Fruit fly (Drosophila melanogaster): ENCODE measurements around the gene CG42788.

The CG42788 gene

DNA sequence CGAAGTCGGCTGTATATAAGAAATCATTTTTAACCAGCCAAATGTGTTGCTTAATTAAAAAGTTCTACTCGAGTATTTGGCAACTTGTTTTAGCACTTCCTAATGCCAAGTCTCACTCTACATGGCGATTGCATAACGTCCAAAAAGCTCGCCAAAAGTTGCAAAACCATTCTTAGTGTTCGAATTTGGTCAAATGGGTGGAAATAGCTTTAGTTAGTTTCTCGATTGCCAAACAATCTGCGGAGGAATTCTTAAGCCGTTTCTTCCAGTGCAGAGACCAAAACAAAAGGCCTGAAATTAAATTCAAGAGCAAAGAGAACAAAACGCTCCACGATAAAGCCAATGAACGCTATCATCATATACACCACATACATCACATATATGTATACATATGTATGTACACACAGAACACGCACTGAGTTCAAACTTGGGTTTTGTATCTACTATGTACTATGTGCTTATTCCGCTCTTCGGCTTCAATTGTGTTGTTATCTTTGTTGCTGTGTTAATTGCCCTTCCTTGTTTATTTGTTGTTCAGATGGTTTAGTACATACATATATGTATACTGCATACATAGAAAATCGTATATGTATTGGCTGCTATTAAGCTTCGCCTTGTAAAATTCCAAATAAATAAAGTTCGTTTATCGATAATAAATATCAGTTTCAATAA lies 42.3 kb downstream of the CG42788 start (continued):
- no peak for TF ChIP-seq Blimp-1 (GFP tag; optimal IDR thresholded peaks at IDR 0.05)
- TF ChIP-seq acj6 (GFP tag; optimal IDR thresholded peaks at IDR 0.05) = no peak
- TF ChIP-seq CG6808 (GFP tag; optimal IDR thresholded peaks at IDR 0.05) = no peak
- TF ChIP-seq Eip75B (GFP tag; optimal IDR thresholded peaks at IDR 0.05) = no peak
- no peak for TF ChIP-seq Smox (GFP tag; optimal IDR thresholded peaks at IDR 0.05)
- TF ChIP-seq CG6163 (GFP tag; IDR thresholded peaks at IDR 0.05) = peak; percentile 53; the same call in 2 of the 3 replicates
- TF ChIP-seq Lpt (GFP tag; optimal IDR thresholded peaks at IDR 0.05) = no peak
- no peak for TF ChIP-seq lz (GFP tag; optimal IDR thresholded peaks at IDR 0.05)
- no peak for TF ChIP-seq CG10631 (GFP tag; optimal IDR thresholded peaks at IDR 0.05)
- TF ChIP-seq Hr38 (GFP tag; optimal IDR thresholded peaks at IDR 0.05) = no peak
- TF ChIP-seq CG6792 (GFP tag; optimal IDR thresholded peaks at IDR 0.05) = no peak
- TF ChIP-seq dsx (GFP tag; optimal IDR thresholded peaks at IDR 0.05; ENCODE audit: poor library complexity, severe bottlenecking) = no peak
- TF ChIP-seq CG31627 (GFP tag; optimal IDR thresholded peaks at IDR 0.05) = peak; percentile 22

DNA sequence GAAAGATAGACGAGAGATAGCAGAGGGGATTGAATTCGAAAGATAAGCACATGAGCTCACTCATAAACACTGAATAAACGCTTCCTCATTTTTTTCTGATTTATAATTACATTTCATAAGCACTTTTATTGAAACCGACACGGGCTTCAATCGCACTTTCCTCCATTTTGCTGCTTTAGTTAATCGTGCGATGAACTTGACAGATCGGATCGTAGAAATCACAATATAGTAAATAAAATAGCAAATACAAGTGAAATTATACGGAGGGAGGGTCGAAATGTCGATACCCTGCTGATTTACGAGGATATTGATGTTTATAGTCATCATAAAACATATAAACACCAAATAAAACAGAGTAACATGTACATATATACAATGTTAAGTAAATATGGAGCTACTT lies 43.5 kb downstream of the CG42788 start:
- TF ChIP-seq Sox14 (GFP tag; optimal IDR thresholded peaks at IDR 0.05) (no peak), svp (GFP tag) (peak; percentile 79), Met (GFP tag; optimal IDR thresholded peaks at IDR 0.05) (no peak), cyc (GFP tag; optimal IDR thresholded peaks at IDR 0.05) (no peak), achi (GFP tag; optimal IDR thresholded peaks at IDR 0.05) (no peak), CG7368 (GFP tag; optimal IDR thresholded peaks at IDR 0.05) (no peak), Blimp-1 (GFP tag; optimal IDR thresholded peaks at IDR 0.05) (no peak), CG3919 (GFP tag; optimal IDR thresholded peaks at IDR 0.05) (no peak)

DNA sequence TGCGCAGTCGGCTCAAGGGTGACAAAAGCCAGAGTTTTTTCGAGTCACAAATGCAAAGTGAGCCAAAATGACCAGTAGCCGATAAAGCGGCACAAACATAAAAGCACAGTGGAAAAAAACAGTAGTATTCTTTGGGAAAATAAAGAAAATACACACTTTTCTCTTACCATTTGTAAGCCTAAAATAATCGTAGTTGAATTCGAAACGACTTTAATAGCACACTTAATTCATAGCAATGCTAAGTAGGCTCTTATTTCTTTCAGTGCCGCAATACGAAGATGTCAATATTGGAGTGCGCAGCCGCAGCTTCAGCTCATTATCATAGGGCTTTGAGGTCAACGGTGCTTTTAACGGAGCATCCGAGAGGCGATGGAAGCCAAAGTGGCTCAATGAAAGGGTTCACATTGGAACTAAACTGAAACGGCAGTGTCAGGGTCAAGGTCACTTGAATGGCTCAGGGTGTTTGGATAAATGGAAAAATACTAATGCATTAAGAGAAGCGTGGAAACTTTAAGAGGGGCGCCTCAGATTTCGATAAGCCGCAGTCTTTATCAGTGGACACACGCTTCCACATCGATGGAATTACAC lies 44.0 kb downstream of the CG42788 start:
- TF ChIP-seq CG6854 (GFP tag; optimal IDR thresholded peaks at IDR 0.05) (no peak), achi (GFP tag; optimal IDR thresholded peaks at IDR 0.05) (peak; percentile 35), esn (GFP tag; optimal IDR thresholded peaks at IDR 0.05) (peak; percentile 51), CG6792 (GFP tag; optimal IDR thresholded peaks at IDR 0.05) (peak; percentile 55), Blimp-1 (GFP tag; optimal IDR thresholded peaks at IDR 0.05) (no peak), topi (GFP tag; optimal IDR thresholded peaks at IDR 0.05) (peak; percentile 63), svp (GFP tag) (peak; percentile 89), CG7368 (GFP tag; optimal IDR thresholded peaks at IDR 0.05) (no peak), CG32006 (GFP tag; optimal IDR thresholded peaks at IDR 0.05) (peak; percentile 31), fd85E (GFP tag; optimal IDR thresholded peaks at IDR 0.05) (no peak), CG15336 (GFP tag; IDR thresholded peaks at IDR 0.05) (0 out of 2 replicates have a peak, but pooled peaks have one; percentile 26), CG3919 (GFP tag; optimal IDR thresholded peaks at IDR 0.05) (peak; percentile 44), lz (GFP tag; optimal IDR thresholded peaks at IDR 0.05) (peak; percentile 49), acj6 (GFP tag; optimal IDR thresholded peaks at IDR 0.05) (peak; percentile 50), dac (GFP tag; optimal IDR thresholded peaks at IDR 0.05) (no peak), Hr38 (GFP tag; optimal IDR thresholded peaks at IDR 0.05) (no peak), dsx (GFP tag; optimal IDR thresholded peaks at IDR 0.05; ENCODE audit: poor library complexity, severe bottlenecking) (no peak), Gug (GFP tag; IDR thresholded peaks at IDR 0.05) (0 out of 2 replicates have a peak, but pooled peaks have one; percentile 22), CG8319 (GFP tag; optimal IDR thresholded peaks at IDR 0.05) (no peak), CG6163 (GFP tag; IDR thresholded peaks at IDR 0.05) (peak; percentile 80), eg (GFP tag; IDR thresholded peaks at IDR 0.05) (peak; percentile 69), Ets21C (GFP tag; optimal IDR thresholded peaks at IDR 0.05) (peak; percentile 35), Lpt (GFP tag; optimal IDR thresholded peaks at IDR 0.05) (no peak), OdsH (GFP tag; optimal IDR thresholded peaks at IDR 0.05) (peak; percentile 64), CG11294 (GFP tag; IDR thresholded peaks at IDR 0.05) (no peak), Eip78C (GFP tag) (peak; percentile 72), pdm3 (GFP tag; optimal IDR thresholded peaks at IDR 0.05) (peak; percentile 56), Hr4 (GFP tag; optimal IDR thresholded peaks at IDR 0.05) (peak; percentile 47), CG4318 (GFP tag; optimal IDR thresholded peaks at IDR 0.05) (no peak), CG9139 (GFP tag; optimal IDR thresholded peaks at IDR 0.05) (no peak), Eip75B (GFP tag; optimal IDR thresholded peaks at IDR 0.05) (no peak), fd59A (GFP tag; optimal IDR thresholded peaks at IDR 0.05) (no peak), net (GFP tag; optimal IDR thresholded peaks at IDR 0.05) (peak; percentile 42), CG11902 (GFP tag; optimal IDR thresholded peaks at IDR 0.05) (peak; percentile 20), CG16779 (tag; optimal IDR thresholded peaks at IDR 0.05) (no peak), CG34406 (GFP tag; optimal IDR thresholded peaks at IDR 0.05) (peak; percentile 51), CG6808 (GFP tag; optimal IDR thresholded peaks at IDR 0.05) (no peak), CG10631 (GFP tag; optimal IDR thresholded peaks at IDR 0.05) (peak; percentile 8), CG8119 (GFP tag; IDR thresholded peaks at IDR 0.05) (0 out of 3 replicates have a peak, but pooled peaks have one; percentile 14), cyc (GFP tag; optimal IDR thresholded peaks at IDR 0.05) (peak; percentile 62)
